Worm (Caenorhabditis elegans): ENCODE results near the gene ZK418.7.

ZK418.7 gene

DNA sequence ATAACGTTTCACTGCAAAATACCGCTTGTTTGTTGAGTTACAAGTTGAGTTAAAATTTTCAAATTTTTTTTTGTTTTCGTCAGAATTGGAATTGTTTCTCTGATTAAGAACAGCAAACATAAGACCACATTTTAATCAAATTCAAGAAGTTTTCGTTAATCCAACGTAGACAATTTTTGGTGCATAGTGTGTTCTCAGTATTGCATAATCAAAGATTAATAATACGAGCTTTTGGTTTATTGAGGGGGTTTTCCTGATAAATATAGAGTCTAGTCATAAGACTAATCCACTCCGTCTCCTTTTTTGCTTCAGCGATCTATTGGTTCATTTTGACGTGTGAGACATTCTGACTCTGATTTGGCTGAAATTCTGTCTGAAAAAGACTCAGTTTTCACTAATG lies 14.6 kb upstream of the ZK418.7 start, which contains the start of gene nhr-9:
Gene nhr-9 (plus strand): TSS at position 307 of the 400 bp plus-strand sequence.
- no peak for TF ChIP-seq B0035.1 (tag; optimal IDR thresholded peaks at IDR 0.05)
- TF ChIP-seq mel-28 (tag; optimal IDR thresholded peaks at IDR 0.05; ENCODE audit: borderline replicate concordance): no peak
- TF ChIP-seq madf-8 (GFP tag; conservative IDR thresholded peaks at IDR 0.05): no peak
- TF ChIP-seq Y95B8A.8 (GFP tag; IDR thresholded peaks at IDR 0.05): no peak
- TF ChIP-seq hlh-26 (GFP tag; conservative IDR thresholded peaks at IDR 0.05): no peak
- TF ChIP-seq tlf-1 (GFP tag; optimal IDR thresholded peaks at IDR 0.05): no peak
- no peak for TF ChIP-seq rcor-1 (GFP tag; IDR thresholded peaks at IDR 0.05)
- TF ChIP-seq ama-1 (optimal IDR thresholded peaks at IDR 0.05): no peak
- TF ChIP-seq ama-1 (GFP tag; optimal IDR thresholded peaks at IDR 0.05): no peak

DNA sequence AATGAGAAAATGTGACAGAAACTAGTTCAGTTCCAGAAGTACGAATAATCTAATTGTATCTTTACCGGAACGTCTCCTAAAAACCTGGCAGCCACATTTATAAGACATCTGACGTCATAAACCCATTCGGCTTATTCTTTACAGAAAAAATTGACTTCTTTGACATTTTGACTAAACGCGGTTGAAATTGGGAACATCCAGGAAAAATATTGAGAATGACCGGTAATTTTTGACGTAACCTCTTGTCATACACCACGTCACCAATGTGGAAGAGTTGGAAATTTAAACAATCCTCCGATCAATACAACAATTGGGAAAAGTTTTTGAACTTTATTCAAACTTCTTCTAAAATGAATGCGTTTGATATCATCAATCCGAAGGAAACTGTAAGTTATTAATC lies 10.5 kb upstream of the ZK418.7 start, which contains the start of gene ZK418.2:
Gene ZK418.2 (plus strand): TSS at position 301 of the 400 bp plus-strand sequence.
- TF ChIP-seq gei-17 (GFP tag; optimal IDR thresholded peaks at IDR 0.05) (no peak), F57A8.1 (GFP tag; optimal IDR thresholded peaks at IDR 0.05) (no peak), cebp-1 (GFP tag; IDR thresholded peaks at IDR 0.05) (no peak), cebp-1 (tag; optimal IDR thresholded peaks at IDR 0.05) (no peak), ztf-26 (tag; optimal IDR thresholded peaks at IDR 0.05) (no peak), bed-2 (GFP tag; IDR thresholded peaks at IDR 0.05) (no peak), ets-4 (GFP tag; optimal IDR thresholded peaks at IDR 0.05) (no peak), lsl-1 (GFP tag; optimal IDR thresholded peaks at IDR 0.05) (no peak), ccch-3 (GFP tag; optimal IDR thresholded peaks at IDR 0.05) (no peak), ceh-58 (GFP tag; IDR thresholded peaks at IDR 0.05) (no peak), madf-10 (tag; optimal IDR thresholded peaks at IDR 0.05) (no peak), Y53G8AR.9 (GFP tag; conservative IDR thresholded peaks at IDR 0.05) (no peak)

DNA sequence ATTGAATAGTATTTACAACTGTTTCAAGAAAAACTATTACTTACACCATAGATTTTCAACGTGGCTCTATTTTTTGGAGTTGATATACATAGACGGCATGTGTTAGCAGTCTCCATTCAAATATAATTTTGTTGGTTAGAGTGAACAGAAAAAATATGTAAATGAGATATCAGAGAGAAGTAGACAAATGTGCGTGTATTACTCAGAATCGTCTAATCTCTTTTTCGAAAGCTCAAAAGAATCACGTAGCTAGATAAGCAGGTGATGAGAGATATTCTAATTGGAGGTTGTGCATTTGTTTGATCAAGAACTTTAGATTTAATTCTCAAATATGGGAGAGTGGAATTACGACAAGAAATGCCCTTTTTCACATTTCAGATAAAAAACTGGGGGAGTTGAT lies 10.0 kb upstream of the ZK418.7 start, which contains the start of gene ZK418.10:
Gene ZK418.10 (minus strand): TSS at position 148 of the 400 bp plus-strand sequence.
- TF ChIP-seq snpc-1.1 (tag; optimal IDR thresholded peaks at IDR 0.05; ENCODE audit: insufficient read depth) (no peak), F57A8.1 (GFP tag; optimal IDR thresholded peaks at IDR 0.05) (no peak), die-1 (tag; optimal IDR thresholded peaks at IDR 0.05) (no peak)

DNA sequence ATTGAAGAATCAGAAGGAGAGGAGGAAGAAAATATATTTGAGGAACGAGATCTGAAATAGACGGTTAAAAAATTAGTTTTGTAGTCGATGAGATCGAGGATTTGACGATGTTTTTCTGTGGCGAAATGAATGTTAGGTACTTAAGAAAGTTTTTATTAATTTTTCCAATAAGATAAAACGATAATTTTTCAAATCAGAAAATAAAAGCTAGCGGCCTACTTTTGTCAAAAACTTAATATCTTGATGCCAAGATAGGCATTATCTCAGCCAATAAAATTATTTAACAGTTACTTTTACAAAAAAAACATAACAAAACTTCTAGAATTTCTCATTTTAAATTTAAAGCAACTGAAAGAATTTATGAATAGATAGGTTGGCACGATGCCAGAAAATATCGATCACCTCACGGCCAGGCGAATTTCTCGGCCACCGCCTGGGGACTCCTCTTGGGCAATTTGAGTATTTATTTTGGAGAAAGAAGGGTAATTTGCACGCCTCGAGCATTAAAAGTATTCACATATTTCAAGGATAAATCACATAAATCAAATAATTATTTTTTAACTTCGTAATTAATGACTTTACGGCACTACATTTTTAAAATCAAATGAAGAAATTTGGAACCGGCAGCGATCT lies 7.2 kb upstream of the ZK418.7 start, which contains the start of gene fubl-2:
Gene fubl-2 (minus strand): TSS at position 51 of the 633 bp plus-strand sequence.
- TF ChIP-seq let-607 (tag; optimal IDR thresholded peaks at IDR 0.05): peak in 1 of 2 experiments; percentile 14
- TF ChIP-seq snpc-3.4 (tag; optimal IDR thresholded peaks at IDR 0.05): peak; percentile 45
- TF ChIP-seq him-1 (tag; optimal IDR thresholded peaks at IDR 0.05): peak; percentile 5
- peak; percentile 59; the same call in 1 of the 2 replicates for TF ChIP-seq D2030.7 (GFP tag; IDR thresholded peaks at IDR 0.05)
- no peak for TF ChIP-seq mes-4 (tag; optimal IDR thresholded peaks at IDR 0.05)
- TF ChIP-seq F23B12.7 (tag; optimal IDR thresholded peaks at IDR 0.05; ENCODE audit: insufficient read depth): peak; percentile 27
- TF ChIP-seq unc-130 (GFP tag; optimal IDR thresholded peaks at IDR 0.05): peak; percentile 49
- TF ChIP-seq F49E8.2 (tag; optimal IDR thresholded peaks at IDR 0.05; ENCODE audit: insufficient read depth): no peak
- peak; percentile 4 for TF ChIP-seq attf-5 (GFP tag; optimal IDR thresholded peaks at IDR 0.05)
- TF ChIP-seq nhr-80 (tag; optimal IDR thresholded peaks at IDR 0.05): no peak
- 0 out of 2 replicates have a peak, but pooled peaks have one; percentile 31 for TF ChIP-seq ceh-100 (GFP tag; IDR thresholded peaks at IDR 0.05)
- TF ChIP-seq ztf-28 (GFP tag; IDR thresholded peaks at IDR 0.05): no peak
- 0 out of 2 replicates have a peak, but pooled peaks have one; percentile 38 for TF ChIP-seq attf-3 (GFP tag; conservative IDR thresholded peaks at IDR 0.05)
- TF ChIP-seq zfh-2 (GFP tag; conservative IDR thresholded peaks at IDR 0.05): no peak
- TF ChIP-seq snpc-4 (GFP tag; optimal IDR thresholded peaks at IDR 0.05): no peak
- peak in 1 of 4 experiments; percentile 25 for TF ChIP-seq snpc-4 (tag; optimal IDR thresholded peaks at IDR 0.05)
- no peak for TF ChIP-seq ztf-25 (GFP tag; IDR thresholded peaks at IDR 0.05)
- 0 out of 2 replicates have a peak, but pooled peaks have one; percentile 63 for TF ChIP-seq aptf-2 (GFP tag; conservative IDR thresholded peaks at IDR 0.05)
- TF ChIP-seq hsf-1 (GFP tag; IDR thresholded peaks at IDR 0.05): no peak
- TF ChIP-seq snpc-1.1 (tag; optimal IDR thresholded peaks at IDR 0.05; ENCODE audit: insufficient read depth): peak; percentile 28
- TF ChIP-seq F33H1.4 (GFP tag; IDR thresholded peaks at IDR 0.05): peak; percentile 60
- peak; percentile 29 for TF ChIP-seq madf-10 (tag; optimal IDR thresholded peaks at IDR 0.05)
